Worm (Caenorhabditis elegans) whole organism, young adult: Measurements from ENCODE around the gene xrn-1.

ENCODE experiments used
- B0261.1 ChIP-seq: sonication (generic microtip); optimal IDR thresholded peaks from 2 replicates; lab custom pipeline; 2016; ENCODE audit warnings: mild to moderate bottlenecking, missing genetic modification characterization, moderate library complexity, missing compliant biosample characterization
- B0336.3 ChIP-seq: fragments of 200-800 bp; sonication (Bioruptor generic); IDR thresholded peaks from 2 replicates; pipeline ENCODE4 v1.3.6; 2022; ENCODE audit warnings: missing genetic modification characterization, missing compliant biosample characterization
- C06A6.2 ChIP-seq: fragments of 200-800 bp; sonication (Bioruptor generic); conservative IDR thresholded peaks from 2 replicates; pipeline ENCODE4 v1.3.6; 2022; ENCODE audit warnings: missing genetic modification characterization, missing compliant biosample characterization
- C17E4.6 ChIP-seq: fragments of 200-800 bp; sonication (Bioruptor generic); IDR thresholded peaks from 2 replicates; pipeline ENCODE4 v1.3.6; 2022; ENCODE audit warnings: missing genetic modification reagents, missing genetic modification characterization, missing compliant biosample characterization
- F57A8.1 ChIP-seq: fragments of 200-800 bp; sonication (Bioruptor generic); optimal IDR thresholded peaks from 2 replicates; lab custom pipeline; 2018; ENCODE audit warnings: mild to moderate bottlenecking, missing genetic modification characterization, moderate library complexity, missing compliant biosample characterization
- F57C9.4 ChIP-seq: sonication (generic microtip); optimal IDR thresholded peaks from 2 replicates; lab custom pipeline; 2017; ENCODE audit warnings: mild to moderate bottlenecking, missing genetic modification characterization, missing compliant biosample characterization
- K11D2.4 ChIP-seq: fragments of 200-800 bp; sonication (Bioruptor generic); IDR thresholded peaks from 2 replicates; pipeline ENCODE4 v1.3.6; 2022; ENCODE audit warnings: missing genetic modification reagents, missing genetic modification characterization, missing compliant biosample characterization
- T07F8.4 ChIP-seq: sonication (generic microtip); optimal IDR thresholded peaks from 2 replicates; lab custom pipeline; 2016; ENCODE audit warnings: mild to moderate bottlenecking, missing genetic modification characterization, moderate library complexity, missing compliant biosample characterization
- Y79H2A.3 ChIP-seq: fragments of 200-800 bp; sonication (Bioruptor generic); conservative IDR thresholded peaks from 2 replicates; pipeline ENCODE4 v1.3.6; 2022; ENCODE audit warnings: missing genetic modification reagents, missing genetic modification characterization, missing compliant biosample characterization
- ZK185.1 ChIP-seq: sonication (generic microtip); optimal IDR thresholded peaks from 2 replicates; lab custom pipeline; 2016; ENCODE audit warnings: mild to moderate bottlenecking, missing genetic modification characterization, missing compliant biosample characterization; ENCODE audit not compliant: poor library complexity, severe bottlenecking
- akir-1 ChIP-seq: fragments of 200-800 bp; sonication (Bioruptor generic); optimal IDR thresholded peaks from 2 replicates; lab custom pipeline; 2018; ENCODE audit warnings: mild to moderate bottlenecking, missing genetic modification characterization, moderate library complexity, missing compliant biosample characterization
- athp-1 ChIP-seq: sonication (generic microtip); optimal IDR thresholded peaks from 2 replicates; lab custom pipeline; 2017; ENCODE audit warnings: mild to moderate bottlenecking, missing genetic modification characterization, missing compliant biosample characterization
- attf-5 ChIP-seq: fragments of 200-800 bp; sonication (Bioruptor generic); optimal IDR thresholded peaks from 2 replicates; lab custom pipeline; 2018; ENCODE audit warnings: mild to moderate bottlenecking, missing genetic modification characterization, missing compliant biosample characterization
- bed-1 ChIP-seq: fragments of 200-800 bp; sonication (Bioruptor generic); IDR thresholded peaks from 2 replicates; pipeline ENCODE4 v1.3.6; 2022; ENCODE audit warnings: missing genetic modification reagents, missing genetic modification characterization, missing compliant biosample characterization
- cebp-1 ChIP-seq, 2 experiments: fragments of 200-800 bp in 1 of 2; sonication (Bioruptor generic) in 1 of 2; sonication (generic microtip) in 1 of 2; IDR thresholded peaks in 1 of 2; optimal IDR thresholded peaks in 1 of 2; 2 replicates each; pipeline versions ENCODE4 v1.3.6 to Lab custom; 2017 to 2022; ENCODE audit warnings: missing compliant biosample characterization in 2 of 2, missing genetic modification characterization in 2 of 2, mild to moderate bottlenecking in 1 of 2, missing genetic modification reagents in 1 of 2, moderate library complexity in 1 of 2
- ceh-100 ChIP-seq: fragments of 200-800 bp; sonication (Bioruptor generic); IDR thresholded peaks from 2 replicates; pipeline ENCODE4 v1.3.6; 2022; ENCODE audit warnings: missing genetic modification reagents, missing genetic modification characterization, missing compliant biosample characterization
- ceh-27 ChIP-seq: fragments of 200-800 bp; sonication (Bioruptor generic); optimal IDR thresholded peaks from 2 replicates; lab custom pipeline; 2018; ENCODE audit warnings: mild to moderate bottlenecking, missing genetic modification characterization, moderate library complexity, missing compliant biosample characterization
- ceh-79 ChIP-seq: sonication (generic microtip); optimal IDR thresholded peaks from 2 replicates; lab custom pipeline; 2017; ENCODE audit warnings: mild to moderate bottlenecking, missing genetic modification characterization, missing compliant biosample characterization
- chd-7 ChIP-seq: sonication (generic microtip); optimal IDR thresholded peaks from 2 replicates; lab custom pipeline; 2016; ENCODE audit warnings: mild to moderate bottlenecking, missing genetic modification characterization, moderate library complexity, missing compliant biosample characterization
- die-1 ChIP-seq: sonication (generic microtip); optimal IDR thresholded peaks from 2 replicates; lab custom pipeline; 2016; ENCODE audit warnings: missing genotype, mild to moderate bottlenecking, missing genetic modification characterization, missing compliant biosample characterization
- egl-44 ChIP-seq: fragments of 200-800 bp; sonication (Bioruptor generic); IDR thresholded peaks from 2 replicates; pipeline ENCODE4 v1.3.6; 2022; ENCODE audit warnings: missing genetic modification reagents, missing genetic modification characterization, missing compliant biosample characterization
- egrh-3 ChIP-seq: fragments of 200-800 bp; sonication (Bioruptor generic); IDR thresholded peaks from 2 replicates; pipeline ENCODE4 v1.3.6; 2022; ENCODE audit warnings: missing genetic modification reagents, missing genetic modification characterization, missing compliant biosample characterization
- fkh-3 ChIP-seq: sonication (generic microtip); optimal IDR thresholded peaks from 2 replicates; lab custom pipeline; 2016; ENCODE audit warnings: mild to moderate bottlenecking, missing genetic modification characterization, missing compliant biosample characterization
- hmg-1.2 ChIP-seq: fragments of 200-800 bp; sonication (Bioruptor generic); IDR thresholded peaks from 2 replicates; pipeline ENCODE4 v1.3.6; 2022; ENCODE audit warnings: missing genetic modification reagents, missing genetic modification characterization, missing compliant biosample characterization
- let-526 ChIP-seq: fragments of 200-800 bp; sonication (Bioruptor generic); IDR thresholded peaks from 2 replicates; pipeline ENCODE4 v1.3.6; 2022; ENCODE audit warnings: missing genetic modification reagents, missing genetic modification characterization, missing compliant biosample characterization
- lin-40 ChIP-seq: sonication (generic microtip); optimal IDR thresholded peaks from 2 replicates; lab custom pipeline; 2016; ENCODE audit warnings: missing genetic modification characterization, mild to moderate bottlenecking, missing compliant biosample characterization, missing genotype, missing genetic modification reagents
- lin-54 ChIP-seq: fragments of 200-800 bp; sonication (Bioruptor generic); optimal IDR thresholded peaks from 2 replicates; lab custom pipeline; 2018; ENCODE audit warnings: mild to moderate bottlenecking, missing genetic modification characterization, missing compliant biosample characterization
- lir-1 ChIP-seq: fragments of 200-800 bp; sonication (Bioruptor generic); conservative IDR thresholded peaks from 2 replicates; pipeline ENCODE4 v1.3.6; 2022; ENCODE audit warnings: missing genetic modification reagents, missing genetic modification characterization, missing compliant biosample characterization
- lsy-27 ChIP-seq: sonication (generic microtip); optimal IDR thresholded peaks from 2 replicates; lab custom pipeline; 2017; ENCODE audit warnings: missing genetic modification characterization, mild to moderate bottlenecking, missing compliant biosample characterization, antibody characterized with exemption, missing genotype, borderline replicate concordance; ENCODE audit not compliant: insufficient read depth
- madf-6 ChIP-seq: fragments of 200-800 bp; sonication (Bioruptor generic); IDR thresholded peaks from 2 replicates; pipeline ENCODE4 v1.3.6; 2022; ENCODE audit warnings: missing genetic modification reagents, missing genetic modification characterization, missing compliant biosample characterization
- madf-8 ChIP-seq: fragments of 200-800 bp; sonication (Bioruptor generic); conservative IDR thresholded peaks from 2 replicates; pipeline ENCODE4 v1.3.6; 2022; ENCODE audit warnings: missing genetic modification reagents, missing genetic modification characterization, missing compliant biosample characterization
- mel-28 ChIP-seq: sonication (generic microtip); optimal IDR thresholded peaks from 2 replicates; lab custom pipeline; 2016; ENCODE audit warnings: borderline replicate concordance, mild to moderate bottlenecking, missing genetic modification characterization, missing compliant biosample characterization
- mxl-1 ChIP-seq: sonication (generic microtip); optimal IDR thresholded peaks from 2 replicates; lab custom pipeline; 2016; ENCODE audit warnings: missing genetic modification characterization, missing compliant biosample characterization
- nhr-80 ChIP-seq: sonication (generic microtip); optimal IDR thresholded peaks from 2 replicates; lab custom pipeline; 2016; ENCODE audit warnings: missing genetic modification characterization, missing compliant biosample characterization
- nhr-90 ChIP-seq: sonication (generic microtip); optimal IDR thresholded peaks from 2 replicates; lab custom pipeline; 2016; ENCODE audit warnings: missing genotype, mild to moderate bottlenecking, missing genetic modification characterization, missing compliant biosample characterization
- pbrm-1 ChIP-seq: fragments of 200-800 bp; sonication (Bioruptor generic); IDR thresholded peaks from 2 replicates; pipeline ENCODE4 v1.3.6; 2022; ENCODE audit warnings: missing genetic modification reagents, missing genetic modification characterization, missing compliant biosample characterization
- pha-4 ChIP-seq: fragments of 150-350 bp; sonication (generic microtip); optimal IDR thresholded peaks from 2 replicates; lab custom pipeline; 2014; ENCODE audit warnings: missing biosample characterization, missing genetic modification reagents, missing genetic modification characterization
- rpc-1 ChIP-seq, 2 experiments: fragments of 150-350 bp in 1 of 2; sonication (generic microtip) in 1 of 2; optimal IDR thresholded peaks; 2 replicates each; lab custom pipeline; 2014 to 2018; ENCODE audit warnings: missing biosample characterization in 1 of 2, missing genetic modification characterization in 1 of 2, missing genetic modification reagents in 1 of 2, missing genotype in 1 of 2
- snpc-1.3 ChIP-seq: sonication (generic microtip); optimal IDR thresholded peaks from 2 replicates; lab custom pipeline; 2017; ENCODE audit warnings: missing genetic modification characterization, mild to moderate bottlenecking, missing compliant biosample characterization, antibody characterized with exemption, moderate library complexity, missing genotype, missing genetic modification reagents; ENCODE audit not compliant: insufficient read depth
- snpc-4 ChIP-seq, 5 experiments: fragments of 150-350 bp in 1 of 5; sonication (generic microtip) in 4 of 5; optimal IDR thresholded peaks; 2 replicates each; lab custom pipeline; 2014 to 2018; ENCODE audit warnings: missing genetic modification characterization in 5 of 5, missing biosample characterization in 3 of 5, antibody characterized with exemption in 2 of 5, mild to moderate bottlenecking in 2 of 5, missing compliant biosample characterization in 2 of 5, missing genotype in 2 of 5, moderate library complexity in 2 of 5, missing genetic modification reagents in 1 of 5
- zfh-2 ChIP-seq: fragments of 200-800 bp; sonication (Bioruptor generic); conservative IDR thresholded peaks from 2 replicates; pipeline ENCODE4 v1.3.6; 2022; ENCODE audit warnings: missing genetic modification reagents, missing genetic modification characterization, missing compliant biosample characterization
- zim-3 ChIP-seq: sonication (generic microtip); optimal IDR thresholded peaks from 2 replicates; lab custom pipeline; 2017; ENCODE audit warnings: mild to moderate bottlenecking, missing genetic modification characterization, moderate library complexity, missing compliant biosample characterization
- ztf-18 ChIP-seq: sonication (generic microtip); optimal IDR thresholded peaks from 2 replicates; lab custom pipeline; 2016; ENCODE audit warnings: missing genotype, mild to moderate bottlenecking, missing genetic modification characterization, missing compliant biosample characterization
- ztf-26 ChIP-seq: sonication (generic microtip); optimal IDR thresholded peaks from 2 replicates; lab custom pipeline; 2017; ENCODE audit warnings: missing genetic modification characterization, missing compliant biosample characterization
- ztf-28 ChIP-seq: fragments of 200-800 bp; sonication (Bioruptor generic); IDR thresholded peaks from 2 replicates; pipeline ENCODE4 v1.3.6; 2022; ENCODE audit warnings: missing genetic modification reagents, missing genetic modification characterization, missing compliant biosample characterization

Gene xrn-1

ce11 chrII:14040204-14040842 is 28.4 kb upstream of the xrn-1 start (continued):
- peak; percentile 99 for TF ChIP-seq nhr-80
- TF ChIP-seq B0336.3 = peak; percentile 95
- TF ChIP-seq ceh-27 (GFP tag; lab: Kevin White, UChicago) = peak; percentile 61
- TF ChIP-seq C06A6.2 (GFP tag; lab: Robert Waterston, UW) = peak; percentile 84
- TF ChIP-seq mel-28 (tag; lab: Kevin White, UChicago) = peak; percentile 17
- no peak for TF ChIP-seq zim-3 (tag; lab: Kevin White, UChicago)
- TF ChIP-seq nhr-90 (tag; lab: Kevin White, UChicago) = peak; percentile 74
- TF ChIP-seq madf-8 = no peak
- no peak for TF ChIP-seq ztf-28 (GFP tag; lab: Robert Waterston, UW)
- peak; percentile 70 for TF ChIP-seq ztf-18 (tag; lab: Kevin White, UChicago)
- peak; percentile 33 for TF ChIP-seq pha-4 (tag; lab: Kevin White, UChicago)
- 0 out of 2 replicates have a peak, but pooled peaks have one; percentile 76 for TF ChIP-seq egl-44
- peak; percentile 94 for TF ChIP-seq K11D2.4 (GFP tag; lab: Robert Waterston, UW)
- TF ChIP-seq fkh-3 = no peak
- peak; percentile 57 for TF ChIP-seq die-1 (tag; lab: Kevin White, UChicago)
- peak; percentile 17 for TF ChIP-seq B0261.1 (tag; lab: Kevin White, UChicago)
- TF ChIP-seq Y79H2A.3 (GFP tag; lab: Robert Waterston, UW) = no peak
- TF ChIP-seq F57C9.4 (tag; lab: Kevin White, UChicago) = peak; percentile 47
- peak; percentile 82 for TF ChIP-seq egrh-3 (GFP tag; lab: Robert Waterston, UW)
- TF ChIP-seq athp-1 (tag; lab: Kevin White, UChicago) = peak; percentile 17
- TF ChIP-seq let-526 (GFP tag; lab: Robert Waterston, UW) = peak; percentile 85; the same call in 1 of the 2 replicates
- TF ChIP-seq snpc-4 (GFP tag; optimal IDR thresholded peaks at IDR 0.05; lab: Kevin White, UChicago) = peak; percentile 25
- peak in 3 of 4 experiments; percentile 71 to 87 (median 85) for TF ChIP-seq snpc-4 (tag; optimal IDR thresholded peaks at IDR 0.05; lab: Kevin White, UChicago)
- peak; percentile 33 for TF ChIP-seq T07F8.4 (tag; lab: Kevin White, UChicago)
- TF ChIP-seq madf-6 = peak; percentile 29; the same call in 1 of the 2 replicates
- 0 out of 2 replicates have a peak, but pooled peaks have one; percentile 38 for TF ChIP-seq C17E4.6 (GFP tag; lab: Robert Waterston, UW)
- TF ChIP-seq chd-7 (tag; lab: Kevin White, UChicago) = peak; percentile 96
- peak; percentile 92 for TF ChIP-seq hmg-1.2 (GFP tag; lab: Robert Waterston, UW)
- no peak for TF ChIP-seq lsy-27 (tag; lab: Kevin White, UChicago)
- TF ChIP-seq rpc-1 (optimal IDR thresholded peaks at IDR 0.05; lab: Kevin White, UChicago) = no peak
- TF ChIP-seq rpc-1 (tag; optimal IDR thresholded peaks at IDR 0.05; lab: Kevin White, UChicago) = no peak
- TF ChIP-seq lin-40 (tag; lab: Kevin White, UChicago) = peak; percentile 95
- peak; percentile 99 for TF ChIP-seq zfh-2 (GFP tag; lab: Robert Waterston, UW)
- TF ChIP-seq bed-1 (GFP tag; lab: Robert Waterston, UW) = 0 out of 2 replicates have a peak, but pooled peaks have one; percentile 7
- no peak for TF ChIP-seq mxl-1 (tag; lab: Kevin White, UChicago)
- no peak for TF ChIP-seq snpc-1.3 (tag; lab: Kevin White, UChicago)
- TF ChIP-seq akir-1 (GFP tag; lab: Kevin White, UChicago) = peak; percentile 17
- peak; percentile 94 for TF ChIP-seq attf-5 (GFP tag; lab: Kevin White, UChicago)
- peak; percentile 74 for TF ChIP-seq ceh-100 (GFP tag; lab: Robert Waterston, UW)
- TF ChIP-seq cebp-1 (GFP tag; IDR thresholded peaks at IDR 0.05; lab: Robert Waterston, UW) = peak; percentile 65; the same call in 1 of the 2 replicates
- TF ChIP-seq cebp-1 (tag; optimal IDR thresholded peaks at IDR 0.05; lab: Kevin White, UChicago) = peak; percentile 94
- peak; percentile 53; the same call in 1 of the 2 replicates for TF ChIP-seq lir-1
- TF ChIP-seq ztf-26 (tag; lab: Kevin White, UChicago) = peak; percentile 92
- TF ChIP-seq lin-54 = peak; percentile 48
- peak; percentile 77 for TF ChIP-seq pbrm-1
- TF ChIP-seq F57A8.1 (GFP tag; lab: Kevin White, UChicago) = peak; percentile 29
- peak; percentile 43 for TF ChIP-seq ceh-79
- TF ChIP-seq ZK185.1 (tag; lab: Kevin White, UChicago) = peak; percentile 50
